Worm (Caenorhabditis elegans) whole organism, L1 larva: ENCODE results near the gene irld-14.

Experiments
- C16A3.4 ChIP-seq: fragments of 150-350 bp; optimal IDR thresholded peaks from 2 replicates; lab custom pipeline; 2014; ENCODE audit warnings: missing biosample characterization, missing genetic modification characterization
- F16B12.6 ChIP-seq: fragments of 150-350 bp; optimal IDR thresholded peaks from 2 replicates; lab custom pipeline; 2014; ENCODE audit warnings: missing biosample characterization, missing genetic modification characterization
- Y116A8C.19 ChIP-seq: sonication (generic microtip); optimal IDR thresholded peaks from 2 replicates; lab custom pipeline; 2016; ENCODE audit warnings: missing compliant biosample characterization, missing genetic modification characterization, borderline replicate concordance
- alr-1 ChIP-seq: fragments of 200-800 bp; sonication (Bioruptor generic); optimal IDR thresholded peaks from 2 replicates; lab custom pipeline; 2018; ENCODE audit warnings: borderline replicate concordance, mild to moderate bottlenecking, missing genetic modification characterization, missing compliant biosample characterization
- ceh-63 ChIP-seq: fragments of 200-800 bp; sonication (Bioruptor generic); optimal IDR thresholded peaks from 2 replicates; lab custom pipeline; 2018; ENCODE audit warnings: mild to moderate bottlenecking, missing genetic modification characterization, missing compliant biosample characterization
- ceh-82 ChIP-seq, 3 experiments: fragments of 150-350 bp in 1 of 3; sonication (generic microtip) in 2 of 3; optimal IDR thresholded peaks; 2 replicates each; lab custom pipeline; 2014 to 2017; ENCODE audit warnings: missing biosample characterization in 3 of 3, missing genetic modification characterization in 3 of 3
- ceh-90 ChIP-seq: sonication (generic microtip); optimal IDR thresholded peaks from 2 replicates; lab custom pipeline; 2016; ENCODE audit warnings: missing genetic modification characterization, missing compliant biosample characterization
- ces-1 ChIP-seq: fragments of 150-350 bp; optimal IDR thresholded peaks from 2 replicates; lab custom pipeline; 2014; ENCODE audit warnings: missing biosample characterization, missing genetic modification reagents, missing genetic modification characterization
- dsc-1 ChIP-seq: sonication (generic microtip); optimal IDR thresholded peaks from 2 replicates; lab custom pipeline; 2016; ENCODE audit warnings: mild to moderate bottlenecking, missing genetic modification characterization, missing compliant biosample characterization
- efl-1 ChIP-seq, 4 experiments: fragments of 150-350 bp; optimal IDR thresholded peaks in 3 of 4; peaks in 1 of 4; 1 replicate in 1 of 4; 2 replicates in 3 of 4; lab custom pipeline; 2014; ENCODE audit warnings: missing biosample characterization in 2 of 4, missing genetic modification characterization in 2 of 4, missing genetic modification reagents in 2 of 4
- egl-13 ChIP-seq: sonication (generic microtip); optimal IDR thresholded peaks from 2 replicates; lab custom pipeline; 2016; ENCODE audit warnings: missing genotype, missing genetic modification reagents, missing genetic modification characterization, missing compliant biosample characterization
- fkh-10 ChIP-seq: sonication (generic microtip); optimal IDR thresholded peaks from 2 replicates; lab custom pipeline; 2017; ENCODE audit warnings: missing biosample characterization, missing genetic modification reagents, missing genetic modification characterization
- fkh-4 ChIP-seq: sonication (generic microtip); optimal IDR thresholded peaks from 2 replicates; lab custom pipeline; 2016; ENCODE audit warnings: missing compliant biosample characterization, missing genetic modification characterization, borderline replicate concordance
- hlh-17 ChIP-seq: fragments of 200-800 bp; sonication (Bioruptor generic); optimal IDR thresholded peaks from 2 replicates; lab custom pipeline; 2018; ENCODE audit warnings: missing genetic modification characterization, mild to moderate bottlenecking, missing compliant biosample characterization, moderate library complexity, borderline replicate concordance
- hlh-4 ChIP-seq: sonication (generic microtip); optimal IDR thresholded peaks from 2 replicates; lab custom pipeline; 2016; ENCODE audit warnings: mild to moderate bottlenecking, missing genetic modification characterization, missing compliant biosample characterization
- lin-15B ChIP-seq: fragments of 150-350 bp; sonication (generic microtip); optimal IDR thresholded peaks from 3 replicates; lab custom pipeline; 2014; ENCODE audit warnings: missing biosample characterization, missing genetic modification characterization
- lin-35 ChIP-seq, 2 experiments: fragments of 150-350 bp; optimal IDR thresholded peaks; 2 replicates each; lab custom pipeline; 2014; ENCODE audit warnings: missing biosample characterization in 2 of 2, missing genetic modification characterization in 2 of 2, missing genetic modification reagents in 2 of 2
- lin-39 ChIP-seq: fragments of 150-350 bp; optimal IDR thresholded peaks from 2 replicates; lab custom pipeline; 2014; ENCODE audit warnings: missing biosample characterization, missing genetic modification reagents, missing genetic modification characterization
- lir-3 ChIP-seq: sonication (generic microtip); optimal IDR thresholded peaks from 2 replicates; lab custom pipeline; 2016; ENCODE audit warnings: mild to moderate bottlenecking, missing genetic modification characterization, moderate library complexity, missing compliant biosample characterization; ENCODE audit not compliant: poor library complexity
- mab-9 ChIP-seq: fragments of 200-800 bp; sonication (Bioruptor generic); IDR thresholded peaks from 2 replicates; pipeline ENCODE4 v1.3.6; 2022; ENCODE audit warnings: missing genetic modification reagents, missing genetic modification characterization, missing compliant biosample characterization
- mep-1 ChIP-seq: fragments of 150-350 bp; optimal IDR thresholded peaks from 2 replicates; lab custom pipeline; 2014; ENCODE audit warnings: missing biosample characterization, missing genetic modification characterization
- nhr-11 ChIP-seq: fragments of 150-350 bp; optimal IDR thresholded peaks from 2 replicates; lab custom pipeline; 2014; ENCODE audit warnings: missing biosample characterization, missing genetic modification characterization
- nhr-12 ChIP-seq: sonication (generic microtip); optimal IDR thresholded peaks from 2 replicates; lab custom pipeline; 2017; ENCODE audit warnings: missing biosample characterization, missing genetic modification characterization
- nhr-19 ChIP-seq: fragments of 200-800 bp; sonication (Bioruptor generic); conservative IDR thresholded peaks from 2 replicates; pipeline ENCODE4 v1.3.6; 2022; ENCODE audit warnings: missing genetic modification characterization, missing compliant biosample characterization
- nhr-20 ChIP-seq: sonication (generic microtip); optimal IDR thresholded peaks from 2 replicates; lab custom pipeline; 2016; ENCODE audit warnings: mild to moderate bottlenecking, missing genetic modification characterization, missing compliant biosample characterization
- nhr-237 ChIP-seq: fragments of 150-350 bp; optimal IDR thresholded peaks from 2 replicates; lab custom pipeline; 2014; ENCODE audit warnings: missing biosample characterization, missing genetic modification characterization
- nhr-71 ChIP-seq: sonication (generic microtip); optimal IDR thresholded peaks from 2 replicates; lab custom pipeline; 2016; ENCODE audit warnings: mild to moderate bottlenecking, missing genetic modification characterization, moderate library complexity, missing compliant biosample characterization
- nhr-77 ChIP-seq: fragments of 150-350 bp; optimal IDR thresholded peaks from 2 replicates; lab custom pipeline; 2014; ENCODE audit warnings: missing biosample characterization, missing genetic modification characterization
- pax-3 ChIP-seq: fragments of 200-800 bp; sonication (Bioruptor generic); optimal IDR thresholded peaks from 2 replicates; lab custom pipeline; 2018; ENCODE audit warnings: mild to moderate bottlenecking, missing genetic modification characterization, moderate library complexity, missing compliant biosample characterization
- rnt-1 ChIP-seq: sonication (generic microtip); optimal IDR thresholded peaks from 2 replicates; lab custom pipeline; 2016; ENCODE audit warnings: mild to moderate bottlenecking, missing genetic modification characterization, moderate library complexity, missing compliant biosample characterization
- skn-1 ChIP-seq: fragments of 150-350 bp; optimal IDR thresholded peaks from 2 replicates; lab custom pipeline; 2014; ENCODE audit warnings: missing biosample characterization, missing genetic modification characterization
- sox-4 ChIP-seq: sonication (generic microtip); optimal IDR thresholded peaks from 2 replicates; lab custom pipeline; 2016; ENCODE audit warnings: missing genetic modification characterization, missing compliant biosample characterization
- sptf-1 ChIP-seq: fragments of 150-350 bp; optimal IDR thresholded peaks from 2 replicates; lab custom pipeline; 2014; ENCODE audit warnings: missing biosample characterization, missing genetic modification characterization
- tlp-1 ChIP-seq: fragments of 150-350 bp; optimal IDR thresholded peaks from 2 replicates; lab custom pipeline; 2014; ENCODE audit warnings: missing biosample characterization, missing genetic modification characterization
- unc-130 ChIP-seq: fragments of 150-350 bp; optimal IDR thresholded peaks from 2 replicates; lab custom pipeline; 2017; ENCODE audit warnings: missing biosample characterization, missing genetic modification characterization, inconsistent platforms
- unc-98 ChIP-seq: fragments of 200-800 bp; sonication (Bioruptor generic); IDR thresholded peaks from 2 replicates; pipeline ENCODE4 v1.3.6; 2022; ENCODE audit warnings: missing genetic modification characterization, missing compliant biosample characterization
- xbp-1 ChIP-seq: sonication (generic microtip); optimal IDR thresholded peaks from 2 replicates; lab custom pipeline; 2016; ENCODE audit warnings: missing genetic modification characterization, missing compliant biosample characterization
- ztf-11 ChIP-seq, 2 experiments: sonication (generic microtip); optimal IDR thresholded peaks; 2 replicates each; lab custom pipeline; 2016 to 2017; ENCODE audit warnings: missing genetic modification characterization in 2 of 2, missing biosample characterization in 1 of 2, missing compliant biosample characterization in 1 of 2
- ztf-4 ChIP-seq: fragments of 150-350 bp; optimal IDR thresholded peaks from 2 replicates; lab custom pipeline; 2014; ENCODE audit warnings: missing biosample characterization, missing genetic modification characterization

Gene irld-14

DNA sequence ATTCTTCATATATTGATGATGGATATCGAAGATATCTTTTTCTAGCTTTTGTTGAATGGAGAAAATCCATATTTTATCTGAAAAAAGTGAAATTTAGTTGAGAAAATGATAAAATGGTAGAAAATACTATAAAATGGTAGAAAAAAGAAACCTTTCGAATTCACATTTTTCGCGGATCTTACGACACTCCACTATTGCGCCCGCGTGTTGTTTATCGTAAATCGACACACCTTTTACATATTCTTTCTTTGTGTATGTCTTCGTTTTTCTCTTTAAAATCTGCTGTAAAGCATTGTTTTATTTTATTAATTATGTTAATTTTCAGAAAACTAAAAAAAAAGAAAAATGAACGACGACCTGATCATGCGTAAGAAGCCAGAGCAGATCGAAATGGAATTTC is 5.5 kb upstream of the irld-14 start, which contains the start of the genes cdt-2 and T01C3.2 (continued):
- TF ChIP-seq pax-3 (tag; lab: Kevin White, UChicago) = no peak
- no peak for TF ChIP-seq hlh-17 (GFP tag; lab: Kevin White, UChicago)
- TF ChIP-seq ceh-63 (GFP tag; lab: Kevin White, UChicago) = no peak
- TF ChIP-seq sptf-1 (tag; lab: Kevin White, UChicago) = no peak
- peak; percentile 25 for TF ChIP-seq dsc-1
- TF ChIP-seq nhr-19 (GFP tag; lab: Robert Waterston, UW) = peak; percentile 9; the same call in 1 of the 2 replicates
- TF ChIP-seq tlp-1 (tag; lab: Kevin White, UChicago) = no peak
- no peak for TF ChIP-seq ztf-11 (tag; optimal IDR thresholded peaks at IDR 0.05; lab: Kevin White, UChicago)
- no peak for TF ChIP-seq nhr-12 (tag; lab: Kevin White, UChicago)
- no peak for TF ChIP-seq lin-39 (tag; lab: Kevin White, UChicago)
- TF ChIP-seq fkh-10 = no peak
- TF ChIP-seq lin-15B (tag; lab: Kevin White, UChicago) = peak; percentile 24
- no peak for TF ChIP-seq mab-9 (GFP tag; lab: Robert Waterston, UW)
- TF ChIP-seq nhr-20 (tag; lab: Kevin White, UChicago) = peak; percentile 35
- peak; percentile 40 for TF ChIP-seq rnt-1 (tag; lab: Kevin White, UChicago)
- TF ChIP-seq sox-4 (tag; lab: Kevin White, UChicago) = no peak
- peak in 2 of 3 experiments; percentile 29 to 44 for TF ChIP-seq ceh-82 (tag; optimal IDR thresholded peaks at IDR 0.05; lab: Kevin White, UChicago)
- TF ChIP-seq efl-1 (optimal IDR thresholded peaks at IDR 0.05; lab: Kevin White, UChicago) = peak; percentile 26 to 86
- peak; percentile 87 to 98 for TF ChIP-seq efl-1 (GFP tag; optimal IDR thresholded peaks at IDR 0.05 in 1 of 2; lab: Kevin White, UChicago)
- TF ChIP-seq C16A3.4 (tag; lab: Kevin White, UChicago) = peak; percentile 18
- no peak for TF ChIP-seq hlh-4
- TF ChIP-seq egl-13 (tag; lab: Kevin White, UChicago) = no peak
- no peak for TF ChIP-seq unc-130 (tag; lab: Kevin White, UChicago)
- no peak for TF ChIP-seq fkh-4 (tag; lab: Kevin White, UChicago)
- TF ChIP-seq unc-98 (GFP tag; lab: Robert Waterston, UW) = no peak
- TF ChIP-seq lir-3 (tag; lab: Kevin White, UChicago) = no peak
- peak; percentile 17 for TF ChIP-seq F16B12.6 (tag; lab: Kevin White, UChicago)
- TF ChIP-seq ces-1 (GFP tag; lab: Kevin White, UChicago) = no peak
- TF ChIP-seq nhr-71 (tag; lab: Kevin White, UChicago) = peak; percentile 50
- no peak for TF ChIP-seq nhr-11 (tag; lab: Kevin White, UChicago)
- TF ChIP-seq ztf-4 (tag; lab: Kevin White, UChicago) = no peak
- peak; percentile 33 for TF ChIP-seq xbp-1 (tag; lab: Kevin White, UChicago)
- TF ChIP-seq nhr-77 = no peak
- peak; percentile 82 to 92 for TF ChIP-seq lin-35 (GFP tag; optimal IDR thresholded peaks at IDR 0.05; lab: Kevin White, UChicago)
- TF ChIP-seq skn-1 (tag; lab: Kevin White, UChicago) = peak; percentile 23
- TF ChIP-seq nhr-237 (tag; lab: Kevin White, UChicago) = no peak
- TF ChIP-seq alr-1 (tag; lab: Kevin White, UChicago) = no peak
- TF ChIP-seq Y116A8C.19 = no peak
- no peak for TF ChIP-seq mep-1 (tag; lab: Kevin White, UChicago)
- TF ChIP-seq ceh-90 = no peak

DNA sequence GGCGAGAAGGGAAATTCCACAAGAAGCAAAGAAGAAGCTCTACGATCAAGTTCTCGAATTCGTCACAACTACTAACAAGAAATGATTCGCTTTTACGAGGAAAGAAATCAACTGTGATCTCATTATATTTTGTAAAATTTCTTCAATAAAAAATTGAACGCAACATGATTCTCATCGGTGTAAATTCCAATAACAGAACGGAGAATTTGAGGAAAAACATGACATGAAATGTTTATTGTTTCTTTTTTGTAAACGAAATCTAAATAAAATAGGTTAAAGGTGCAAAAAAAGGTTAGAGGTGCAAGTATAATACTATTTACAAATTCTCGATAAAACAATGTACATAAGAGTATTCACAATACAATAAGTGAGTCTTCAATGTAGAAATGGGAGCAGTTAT is 4.8 kb upstream of the irld-14 start:
- TF ChIP-seq efl-1 (optimal IDR thresholded peaks at IDR 0.05; lab: Kevin White, UChicago) (no peak), efl-1 (GFP tag; optimal IDR thresholded peaks at IDR 0.05 in 1 of 2; lab: Kevin White, UChicago) (peak in 1 of 2 experiments; percentile 45), ceh-82 (tag; optimal IDR thresholded peaks at IDR 0.05; lab: Kevin White, UChicago) (no peak)
